Worm (Caenorhabditis elegans) whole organism, young adult: ENCODE measurements around the gene srh-207.
A peak's percentile ranks its signal among the peaks of the same experiment; 100 is the strongest.

Experiments
- F10E7.11 ChIP-seq: sonication (generic microtip); optimal IDR thresholded peaks from 2 replicates; lab custom pipeline; 2017; ENCODE audit warnings: mild to moderate bottlenecking, missing genetic modification characterization, moderate library complexity, missing compliant biosample characterization
- F33H1.4 ChIP-seq: fragments of 200-800 bp; sonication (Bioruptor generic); IDR thresholded peaks from 2 replicates; pipeline ENCODE4 v1.3.6; 2022; ENCODE audit warnings: missing genetic modification reagents, missing genetic modification characterization, missing compliant biosample characterization
- K11D2.4 ChIP-seq: fragments of 200-800 bp; sonication (Bioruptor generic); IDR thresholded peaks from 2 replicates; pipeline ENCODE4 v1.3.6; 2022; ENCODE audit warnings: missing genetic modification reagents, missing genetic modification characterization, missing compliant biosample characterization
- K12H6.12 ChIP-seq: fragments of 200-800 bp; sonication (Bioruptor generic); optimal IDR thresholded peaks from 2 replicates; lab custom pipeline; 2018; ENCODE audit warnings: mild to moderate bottlenecking, missing genetic modification characterization, missing compliant biosample characterization
- T26A5.8 ChIP-seq: sonication (generic microtip); optimal IDR thresholded peaks from 2 replicates; lab custom pipeline; 2016; ENCODE audit warnings: missing genetic modification characterization, missing compliant biosample characterization
- Y53F4B.3 ChIP-seq: fragments of 200-800 bp; sonication (Bioruptor generic); IDR thresholded peaks from 2 replicates; pipeline ENCODE4 v1.3.6; 2022; ENCODE audit warnings: missing genetic modification reagents, missing genetic modification characterization, missing compliant biosample characterization
- ama-1 ChIP-seq, 3 experiments: fragments of 150-350 bp in 1 of 3; sonication (generic microtip) in 2 of 3; optimal IDR thresholded peaks; 2 replicates each; lab custom pipeline; 2014 to 2018; ENCODE audit warnings: missing biosample characterization in 2 of 3, missing genetic modification characterization in 2 of 3, missing genetic modification reagents in 2 of 3
- athp-1 ChIP-seq: sonication (generic microtip); optimal IDR thresholded peaks from 2 replicates; lab custom pipeline; 2017; ENCODE audit warnings: mild to moderate bottlenecking, missing genetic modification characterization, missing compliant biosample characterization
- chd-7 ChIP-seq: sonication (generic microtip); optimal IDR thresholded peaks from 2 replicates; lab custom pipeline; 2016; ENCODE audit warnings: mild to moderate bottlenecking, missing genetic modification characterization, moderate library complexity, missing compliant biosample characterization
- efl-1 ChIP-seq: fragments of 150-350 bp; optimal IDR thresholded peaks from 2 replicates; lab custom pipeline; 2014; ENCODE audit warnings: missing biosample characterization, missing genetic modification reagents, missing genetic modification characterization
- egrh-3 ChIP-seq: fragments of 200-800 bp; sonication (Bioruptor generic); IDR thresholded peaks from 2 replicates; pipeline ENCODE4 v1.3.6; 2022; ENCODE audit warnings: missing genetic modification reagents, missing genetic modification characterization, missing compliant biosample characterization
- hlh-12 ChIP-seq: sonication (generic microtip); optimal IDR thresholded peaks from 2 replicates; lab custom pipeline; 2016; ENCODE audit warnings: missing genetic modification characterization, missing compliant biosample characterization
- hmg-1.2 ChIP-seq: fragments of 200-800 bp; sonication (Bioruptor generic); IDR thresholded peaks from 2 replicates; pipeline ENCODE4 v1.3.6; 2022; ENCODE audit warnings: missing genetic modification reagents, missing genetic modification characterization, missing compliant biosample characterization
- hsf-1 ChIP-seq: fragments of 200-800 bp; sonication (Bioruptor generic); IDR thresholded peaks from 2 replicates; pipeline ENCODE4 v1.3.6; 2022; ENCODE audit warnings: missing genetic modification reagents, missing genetic modification characterization, missing compliant biosample characterization
- let-607 ChIP-seq, 2 experiments: fragments of 200-800 bp in 1 of 2; sonication (Bioruptor generic) in 1 of 2; sonication (generic microtip) in 1 of 2; optimal IDR thresholded peaks; 2 replicates each; lab custom pipeline; 2016 to 2018; ENCODE audit warnings: mild to moderate bottlenecking in 2 of 2, missing compliant biosample characterization in 2 of 2, missing genetic modification characterization in 2 of 2, moderate library complexity in 2 of 2, missing genotype in 1 of 2
- mes-4 ChIP-seq: sonication (generic microtip); optimal IDR thresholded peaks from 2 replicates; lab custom pipeline; 2016; ENCODE audit warnings: missing genotype, missing genetic modification characterization, missing compliant biosample characterization
- nfya-1 ChIP-seq: sonication (generic microtip); optimal IDR thresholded peaks from 2 replicates; lab custom pipeline; 2017; ENCODE audit warnings: antibody characterized with exemption, missing compliant biosample characterization, missing genetic modification characterization, borderline replicate concordance; ENCODE audit not compliant: insufficient read depth
- nfyb-1 ChIP-seq: fragments of 200-800 bp; sonication (Bioruptor generic); IDR thresholded peaks from 2 replicates; pipeline ENCODE4 v1.3.6; 2022; ENCODE audit warnings: missing genetic modification reagents, missing genetic modification characterization, missing compliant biosample characterization
- nhr-120 ChIP-seq: fragments of 200-800 bp; sonication (Bioruptor generic); IDR thresholded peaks from 2 replicates; pipeline ENCODE4 v1.3.6; 2022; ENCODE audit warnings: missing genetic modification characterization, missing compliant biosample characterization
- nhr-90 ChIP-seq: sonication (generic microtip); optimal IDR thresholded peaks from 2 replicates; lab custom pipeline; 2016; ENCODE audit warnings: missing genotype, mild to moderate bottlenecking, missing genetic modification characterization, missing compliant biosample characterization
- pha-4 ChIP-seq: fragments of 150-350 bp; sonication (generic microtip); optimal IDR thresholded peaks from 2 replicates; lab custom pipeline; 2014; ENCODE audit warnings: missing biosample characterization, missing genetic modification reagents, missing genetic modification characterization
- sea-2 ChIP-seq: fragments of 200-800 bp; sonication (Bioruptor generic); IDR thresholded peaks from 2 replicates; pipeline ENCODE4 v1.3.6; 2022; ENCODE audit warnings: missing genetic modification characterization, missing compliant biosample characterization
- snpc-3.4 ChIP-seq: sonication (generic microtip); optimal IDR thresholded peaks from 2 replicates; lab custom pipeline; 2017; ENCODE audit warnings: missing genetic modification characterization, mild to moderate bottlenecking, missing compliant biosample characterization, antibody characterized with exemption, moderate library complexity, missing genotype, missing genetic modification reagents
- snpc-4 ChIP-seq, 5 experiments: fragments of 150-350 bp in 1 of 5; sonication (generic microtip) in 4 of 5; optimal IDR thresholded peaks; 2 replicates each; lab custom pipeline; 2014 to 2018; ENCODE audit warnings: missing genetic modification characterization in 5 of 5, missing biosample characterization in 3 of 5, antibody characterized with exemption in 2 of 5, mild to moderate bottlenecking in 2 of 5, missing compliant biosample characterization in 2 of 5, missing genotype in 2 of 5, moderate library complexity in 2 of 5, missing genetic modification reagents in 1 of 5
- sptf-2 ChIP-seq: fragments of 200-800 bp; sonication (Bioruptor generic); optimal IDR thresholded peaks from 2 replicates; lab custom pipeline; 2018; ENCODE audit warnings: mild to moderate bottlenecking, missing genetic modification characterization, missing compliant biosample characterization
- tbx-9 ChIP-seq: sonication (generic microtip); optimal IDR thresholded peaks from 2 replicates; lab custom pipeline; 2016; ENCODE audit warnings: borderline replicate concordance, missing genetic modification characterization, inconsistent platforms, missing compliant biosample characterization
- zfh-2 ChIP-seq: fragments of 200-800 bp; sonication (Bioruptor generic); conservative IDR thresholded peaks from 2 replicates; pipeline ENCODE4 v1.3.6; 2022; ENCODE audit warnings: missing genetic modification reagents, missing genetic modification characterization, missing compliant biosample characterization
- zim-3 ChIP-seq: sonication (generic microtip); optimal IDR thresholded peaks from 2 replicates; lab custom pipeline; 2017; ENCODE audit warnings: mild to moderate bottlenecking, missing genetic modification characterization, moderate library complexity, missing compliant biosample characterization
- ztf-28 ChIP-seq: fragments of 200-800 bp; sonication (Bioruptor generic); IDR thresholded peaks from 2 replicates; pipeline ENCODE4 v1.3.6; 2022; ENCODE audit warnings: missing genetic modification reagents, missing genetic modification characterization, missing compliant biosample characterization
- ztf-3 ChIP-seq: fragments of 200-800 bp; sonication (Bioruptor generic); optimal IDR thresholded peaks from 2 replicates; lab custom pipeline; 2018; ENCODE audit warnings: mild to moderate bottlenecking, missing genetic modification characterization, missing compliant biosample characterization

The srh-207 gene

ce11 chrV:18425544-18425943 is 15.5 kb upstream of the srh-207 start, which contains the start of gene ZK262.19:
Gene ZK262.19, minus strand, starts transcription at chrV:18425644.
- no peak for TF ChIP-seq athp-1 (tag; lab: Kevin White, UChicago)
- TF ChIP-seq ztf-3, result no peak
- no peak for TF ChIP-seq chd-7 (tag; lab: Kevin White, UChicago)
- no peak for TF ChIP-seq Y53F4B.3 (GFP tag; lab: Robert Waterston, UW)
- TF ChIP-seq ztf-28 (GFP tag; lab: Robert Waterston, UW), result no peak
- no peak for TF ChIP-seq snpc-4 (GFP tag; optimal IDR thresholded peaks at IDR 0.05; lab: Kevin White, UChicago)
- TF ChIP-seq snpc-4 (tag; optimal IDR thresholded peaks at IDR 0.05; lab: Kevin White, UChicago), result no peak
- TF ChIP-seq hmg-1.2 (GFP tag; lab: Robert Waterston, UW), result no peak

ce11 chrV:18424471-18424870 is 14.4 kb upstream of the srh-207 start, which contains the start of gene ZK262.4:
Gene ZK262.4, minus strand, starts transcription at chrV:18424571.
- TF ChIP-seq sptf-2 (GFP tag; lab: Kevin White, UChicago), result no peak
- TF ChIP-seq athp-1 (tag; lab: Kevin White, UChicago), result no peak
- no peak for TF ChIP-seq snpc-3.4 (tag; lab: Kevin White, UChicago)
- no peak for TF ChIP-seq nhr-90 (tag; lab: Kevin White, UChicago)
- no peak for TF ChIP-seq hlh-12 (tag; lab: Kevin White, UChicago)
- TF ChIP-seq efl-1 (GFP tag; lab: Kevin White, UChicago), result no peak
- no peak for TF ChIP-seq F10E7.11 (tag; lab: Kevin White, UChicago)
- TF ChIP-seq nfya-1 (tag; lab: Kevin White, UChicago), result no peak
- no peak for TF ChIP-seq zim-3 (tag; lab: Kevin White, UChicago)
- no peak for TF ChIP-seq pha-4 (tag; lab: Kevin White, UChicago)
- no peak for TF ChIP-seq nhr-120 (GFP tag; lab: Robert Waterston, UW)
- TF ChIP-seq, all 124 proteins: peak for 0

ce11 chrV:18420797-18421196 is 10.8 kb upstream of the srh-207 start, which contains the start of gene srj-26:
Gene srj-26, plus strand, starts transcription at chrV:18421097.
- no peak for TF ChIP-seq tbx-9 (tag; lab: Kevin White, UChicago)
- TF ChIP-seq nhr-90 (tag; lab: Kevin White, UChicago), result no peak
- TF ChIP-seq, all 124 proteins: peak for 0

ce11 chrV:18415878-18416277 is 5.8 kb upstream of the srh-207 start:
- TF ChIP-seq egrh-3, result peak; percentile 76; the same call in 1 of the 2 replicates
- peak; percentile 47; the same call in 1 of the 2 replicates for TF ChIP-seq zfh-2
- TF ChIP-seq hsf-1 (GFP tag; lab: Robert Waterston, UW), result 0 out of 2 replicates have a peak, but pooled peaks have one; percentile 7
- TF ChIP-seq, all 124 proteins: peak for 3; not testable (repeated sequence) for 121

- TF ChIP-seq chd-7 (tag; lab: Kevin White, UChicago), result no peak
- no peak for TF ChIP-seq nfyb-1 (GFP tag; lab: Robert Waterston, UW)
- no peak for TF ChIP-seq K12H6.12 (tag; lab: Kevin White, UChicago)
- TF ChIP-seq T26A5.8 (tag; lab: Kevin White, UChicago), result no peak
- no peak for TF ChIP-seq F33H1.4 (GFP tag; lab: Robert Waterston, UW)
- no peak for TF ChIP-seq let-607 (tag; optimal IDR thresholded peaks at IDR 0.05; lab: Kevin White, UChicago)
- no peak for TF ChIP-seq mes-4
- TF ChIP-seq ama-1 (optimal IDR thresholded peaks at IDR 0.05; lab: Kevin White, UChicago), result no peak
- TF ChIP-seq ama-1 (GFP tag; optimal IDR thresholded peaks at IDR 0.05; lab: Kevin White, UChicago), result no peak
- no peak for TF ChIP-seq hlh-12 (tag; lab: Kevin White, UChicago)
- no peak for TF ChIP-seq K11D2.4 (GFP tag; lab: Robert Waterston, UW)
- no peak for TF ChIP-seq hsf-1 (GFP tag; lab: Robert Waterston, UW)
- no peak for TF ChIP-seq sea-2 (GFP tag; lab: Robert Waterston, UW)
These were observed 4.0 kb upstream of the srh-207 start, which contains the start of gene txt-8 for ce11 chrV:18414051-18414450. Gene txt-8, plus strand, starts transcription at chrV:18414351.
